Fruit fly (Drosophila melanogaster): ENCODE data around the gene CG14731.

CG14731 gene

dm6 chr3R:11930962-11931361 is at the start of gene CG14731:
TSS of gene CG14731 (plus strand) at chr3R:11931262.
- TF ChIP-seq ttk (optimal IDR thresholded peaks at IDR 0.05) (no peak), h (optimal IDR thresholded peaks at IDR 0.05) (no peak), Sin3A (optimal IDR thresholded peaks at IDR 0.05) (no peak), psq (optimal IDR thresholded peaks at IDR 0.05) (no peak), Myc (optimal IDR thresholded peaks at IDR 0.05) (no peak), insv (optimal IDR thresholded peaks at IDR 0.05) (no peak)

- TF ChIP-seq ttk (optimal IDR thresholded peaks at IDR 0.05) (no peak), psq (optimal IDR thresholded peaks at IDR 0.05) (no peak), insv (optimal IDR thresholded peaks at IDR 0.05) (no peak), Myc (optimal IDR thresholded peaks at IDR 0.05) (no peak), h (optimal IDR thresholded peaks at IDR 0.05) (no peak), Sin3A (optimal IDR thresholded peaks at IDR 0.05) (no peak)
These were observed 48.5 kb upstream of the CG14731 start, which contains the start of the genes CG6962 and CG31368 for dm6 chr3R:11882506-11882953. TSS of gene CG6962 (minus strand) at chr3R:11882534. TSS of gene CG31368 (plus strand) at chr3R:11882790.

DNA sequence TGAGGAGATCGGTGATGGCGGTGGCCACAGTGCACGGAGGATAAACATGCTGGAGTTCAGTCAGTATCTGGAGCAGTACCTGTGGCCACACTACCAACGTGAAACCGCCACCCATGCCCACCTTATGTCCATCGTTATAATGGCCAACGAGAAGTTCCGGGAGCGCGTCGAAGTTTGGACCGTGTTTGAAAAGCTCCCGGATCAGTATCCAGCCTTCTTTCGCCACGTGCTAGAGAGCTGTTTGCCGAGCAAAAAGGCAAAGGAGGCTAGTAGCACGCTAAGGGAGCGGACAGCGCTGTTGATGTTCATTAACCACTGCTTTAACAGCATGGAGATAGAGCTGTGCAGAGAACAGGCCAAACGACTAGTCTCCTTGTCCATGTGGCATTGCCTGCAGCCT is 47.9 kb upstream of the CG14731 start:
- no peak for TF ChIP-seq ttk (optimal IDR thresholded peaks at IDR 0.05)
- TF ChIP-seq h (optimal IDR thresholded peaks at IDR 0.05), result no peak
- no peak for TF ChIP-seq psq (optimal IDR thresholded peaks at IDR 0.05)
- no peak for TF ChIP-seq Myc (optimal IDR thresholded peaks at IDR 0.05)
- no peak for TF ChIP-seq insv (optimal IDR thresholded peaks at IDR 0.05)
- TF ChIP-seq Sin3A (optimal IDR thresholded peaks at IDR 0.05), result no peak

- TF ChIP-seq insv (optimal IDR thresholded peaks at IDR 0.05), result no peak
- TF ChIP-seq ttk (optimal IDR thresholded peaks at IDR 0.05), result no peak
- no peak for TF ChIP-seq Sin3A (optimal IDR thresholded peaks at IDR 0.05)
- TF ChIP-seq Myc (optimal IDR thresholded peaks at IDR 0.05), result no peak
- no peak for TF ChIP-seq psq (optimal IDR thresholded peaks at IDR 0.05)
- no peak for TF ChIP-seq h (optimal IDR thresholded peaks at IDR 0.05)
These were observed 43.7 kb upstream of the CG14731 start, which contains the start of gene mthl5 for dm6 chr3R:11887114-11888037. TSS of gene mthl5 (minus strand) at chr3R:11887168.

dm6 chr3R:11888038-11888567 is 43.0 kb upstream of the CG14731 start:
- TF ChIP-seq h (optimal IDR thresholded peaks at IDR 0.05) (no peak), Myc (optimal IDR thresholded peaks at IDR 0.05) (no peak), insv (optimal IDR thresholded peaks at IDR 0.05) (no peak), psq (optimal IDR thresholded peaks at IDR 0.05) (no peak), Sin3A (optimal IDR thresholded peaks at IDR 0.05) (no peak), ttk (optimal IDR thresholded peaks at IDR 0.05) (no peak)

DNA sequence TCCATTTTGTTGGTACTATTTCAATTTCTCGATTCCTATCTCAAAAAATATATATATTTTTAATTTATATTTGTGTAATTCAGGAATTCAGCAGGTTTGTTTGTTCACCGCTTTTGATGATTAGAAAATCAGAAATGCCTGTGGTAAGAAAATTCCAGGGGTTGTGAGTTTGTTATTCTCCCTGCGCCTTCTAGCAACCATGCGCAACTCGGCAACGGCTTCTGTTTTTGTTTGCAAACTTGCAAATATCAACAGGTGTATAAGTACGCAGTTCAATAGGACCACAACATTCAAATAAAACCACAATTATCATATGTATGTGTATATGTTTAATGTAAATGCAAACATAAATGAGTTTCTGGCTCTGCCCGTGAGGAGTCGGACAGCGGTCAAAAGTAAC is 37.9 kb upstream of the CG14731 start, which contains the start of gene Dnali1:
Gene Dnali1, minus strand, starts transcription at position 101 of the 400 bp plus-strand sequence.
- TF ChIP-seq insv (optimal IDR thresholded peaks at IDR 0.05), result no peak
- no peak for TF ChIP-seq ttk (optimal IDR thresholded peaks at IDR 0.05)
- TF ChIP-seq Myc (optimal IDR thresholded peaks at IDR 0.05), result no peak
- TF ChIP-seq Sin3A (optimal IDR thresholded peaks at IDR 0.05), result no peak
- TF ChIP-seq h (optimal IDR thresholded peaks at IDR 0.05), result no peak
- TF ChIP-seq psq (optimal IDR thresholded peaks at IDR 0.05), result no peak

dm6 chr3R:11897282-11897681 is 33.8 kb upstream of the CG14731 start, which contains the start of gene CG34307:
TSS of gene CG34307 (plus strand) at chr3R:11897582.
- TF ChIP-seq ttk (optimal IDR thresholded peaks at IDR 0.05) (no peak), Myc (optimal IDR thresholded peaks at IDR 0.05) (no peak), insv (optimal IDR thresholded peaks at IDR 0.05) (no peak), psq (optimal IDR thresholded peaks at IDR 0.05) (no peak), Sin3A (optimal IDR thresholded peaks at IDR 0.05) (no peak), h (optimal IDR thresholded peaks at IDR 0.05) (no peak)

DNA sequence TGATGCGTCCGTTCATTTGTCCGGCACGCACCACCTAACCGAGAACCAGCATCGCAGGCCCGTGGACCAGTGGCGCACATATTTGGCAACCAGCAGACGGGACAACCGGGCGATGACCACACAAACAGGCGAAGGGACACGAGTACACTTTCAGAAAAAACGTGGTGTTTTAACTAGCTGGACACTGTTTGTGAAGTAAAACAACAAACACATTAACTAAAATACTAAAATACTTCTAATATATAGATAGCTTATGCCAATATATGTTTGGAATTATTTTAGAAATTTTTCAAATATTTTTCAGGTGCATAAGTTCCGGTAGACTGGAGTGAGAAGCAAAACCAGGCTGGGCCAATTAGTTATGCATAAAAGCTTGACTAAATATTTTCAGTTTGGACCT is 28.2 kb upstream of the CG14731 start:
- no peak for TF ChIP-seq Myc (optimal IDR thresholded peaks at IDR 0.05)
- no peak for TF ChIP-seq ttk (optimal IDR thresholded peaks at IDR 0.05)
- TF ChIP-seq insv (optimal IDR thresholded peaks at IDR 0.05), result no peak
- TF ChIP-seq psq (optimal IDR thresholded peaks at IDR 0.05), result no peak
- no peak for TF ChIP-seq h (optimal IDR thresholded peaks at IDR 0.05)
- TF ChIP-seq Sin3A (optimal IDR thresholded peaks at IDR 0.05), result no peak

DNA sequence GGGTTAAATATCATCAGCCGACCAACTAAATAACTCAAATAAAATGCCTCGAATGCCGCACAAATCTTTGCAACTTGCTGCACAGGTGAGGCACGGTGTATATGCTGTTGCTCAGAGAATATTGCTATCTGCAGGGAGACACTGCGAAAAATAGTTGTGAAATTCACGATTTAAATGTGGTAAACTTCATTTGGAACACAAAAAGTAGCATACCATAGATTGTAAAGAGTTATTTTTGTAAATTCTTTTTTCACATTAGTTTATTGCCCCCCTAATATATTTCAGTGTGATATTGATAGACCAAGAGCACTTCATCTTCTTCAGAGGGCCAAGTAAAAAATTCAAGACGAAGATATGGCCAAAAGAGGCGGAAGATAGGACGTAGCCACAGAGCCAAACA is 10.5 kb upstream of the CG14731 start:
- TF ChIP-seq Myc (optimal IDR thresholded peaks at IDR 0.05) (no peak), h (optimal IDR thresholded peaks at IDR 0.05) (no peak), ttk (optimal IDR thresholded peaks at IDR 0.05) (no peak), insv (optimal IDR thresholded peaks at IDR 0.05) (no peak)

DNA sequence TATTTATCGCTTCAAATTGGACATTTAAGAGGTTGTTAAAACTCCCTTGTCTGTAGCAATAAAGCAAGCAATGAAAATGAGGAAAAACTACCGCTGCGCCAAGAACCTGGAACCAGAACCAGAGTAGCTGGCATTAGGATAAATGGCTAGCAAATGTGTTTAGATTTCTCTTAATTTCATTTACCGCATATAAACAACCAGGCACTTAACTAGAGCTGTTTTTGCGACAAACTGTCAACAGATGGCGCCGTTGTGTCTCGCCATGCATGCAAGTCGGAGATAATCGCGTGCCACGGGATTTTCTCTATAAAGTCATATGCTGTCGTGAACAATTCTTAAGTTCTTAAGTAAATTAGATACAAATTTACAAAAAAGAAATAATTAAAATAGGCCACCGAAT is 2.8 kb downstream of the CG14731 start:
- TF ChIP-seq insv (optimal IDR thresholded peaks at IDR 0.05), result no peak
- no peak for TF ChIP-seq ttk (optimal IDR thresholded peaks at IDR 0.05)
- TF ChIP-seq Sin3A (optimal IDR thresholded peaks at IDR 0.05), result no peak
- TF ChIP-seq h (optimal IDR thresholded peaks at IDR 0.05), result no peak
- no peak for TF ChIP-seq psq (optimal IDR thresholded peaks at IDR 0.05)

DNA sequence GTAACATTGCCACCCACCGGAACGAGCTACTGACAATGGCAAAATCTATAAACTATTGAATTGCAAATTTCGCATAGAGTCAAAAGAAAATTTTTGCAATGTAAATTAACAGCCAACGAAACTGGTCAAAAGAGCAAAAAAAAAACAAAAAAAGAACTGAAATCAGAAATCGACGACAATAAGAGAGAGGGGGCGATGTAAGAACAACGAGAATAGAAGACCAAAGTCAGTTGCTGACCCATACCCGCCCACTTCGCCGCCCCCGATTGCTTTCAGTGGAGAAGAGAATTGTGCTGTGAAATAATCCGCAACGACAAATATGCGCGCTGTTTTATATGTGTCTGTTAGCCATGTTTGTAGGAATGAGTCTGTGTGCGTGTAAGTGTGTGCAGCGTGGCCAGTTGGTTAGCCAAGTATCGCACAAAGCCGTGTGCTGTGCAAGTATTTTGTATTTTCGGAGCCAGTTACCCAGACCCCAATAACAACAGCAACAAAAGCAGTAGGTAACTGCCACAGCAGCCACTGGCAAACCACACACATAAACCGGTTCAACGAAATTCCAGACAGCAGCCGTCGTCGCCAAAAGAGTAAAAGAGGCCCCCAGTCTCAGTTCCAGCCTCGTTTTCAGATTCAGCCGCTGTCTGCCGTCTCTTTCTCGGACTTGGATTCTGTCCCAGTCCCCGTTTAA is 6.5 kb downstream of the CG14731 start:
- TF ChIP-seq h (optimal IDR thresholded peaks at IDR 0.05), result no peak

- no peak for TF ChIP-seq psq (optimal IDR thresholded peaks at IDR 0.05)
- TF ChIP-seq h (optimal IDR thresholded peaks at IDR 0.05), result no peak
These were observed 10.1 kb downstream of the CG14731 start for dm6 chr3R:11941116-11941515.
